Worm (Caenorhabditis elegans): ENCODE data around the gene ZC449.2.

DNA sequence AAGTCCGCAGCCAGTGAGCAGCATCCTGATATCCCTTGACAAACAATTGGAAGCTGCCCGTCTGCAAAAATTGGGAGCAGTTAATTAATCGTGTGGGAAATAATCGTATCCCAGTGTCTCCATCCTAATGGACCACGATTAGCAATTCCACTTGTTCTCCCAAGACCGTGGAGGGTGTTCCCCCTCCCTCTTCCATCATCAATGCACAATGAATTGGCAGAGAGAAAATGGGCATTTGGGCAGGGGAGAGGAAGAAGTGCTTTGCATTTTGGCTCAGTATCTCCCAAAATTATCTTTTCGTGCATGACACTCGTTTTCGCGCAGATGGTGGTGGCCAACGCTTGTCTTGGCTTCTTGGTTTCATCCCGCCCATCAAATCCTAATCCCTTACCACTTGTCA is 43.0 kb upstream of the ZC449.2 start:
- no peak for TF ChIP-seq elt-3 (tag; optimal IDR thresholded peaks at IDR 0.05)
- TF ChIP-seq nhr-12 (tag; optimal IDR thresholded peaks at IDR 0.05) = no peak
- TF ChIP-seq ceh-9 (tag; optimal IDR thresholded peaks at IDR 0.05) = no peak
- no peak for TF ChIP-seq mml-1 (tag; optimal IDR thresholded peaks at IDR 0.05)
- TF ChIP-seq snpc-4 (tag; optimal IDR thresholded peaks at IDR 0.05) = no peak
- no peak for TF ChIP-seq nhr-25 (tag; optimal IDR thresholded peaks at IDR 0.05)
- TF ChIP-seq R02D3.7 (tag; optimal IDR thresholded peaks at IDR 0.05) = no peak
- TF ChIP-seq elt-2 (tag; optimal IDR thresholded peaks at IDR 0.05) = no peak
- no peak for TF ChIP-seq nhr-11 (tag; optimal IDR thresholded peaks at IDR 0.05)
- no peak for TF ChIP-seq nhr-28 (tag; optimal IDR thresholded peaks at IDR 0.05)
- no peak for TF ChIP-seq nhr-23 (tag; optimal IDR thresholded peaks at IDR 0.05)
- TF ChIP-seq ZK546.5 (tag; optimal IDR thresholded peaks at IDR 0.05) = no peak
- TF ChIP-seq daf-12 (tag; optimal IDR thresholded peaks at IDR 0.05) = no peak
- no peak for TF ChIP-seq lin-15B (tag; optimal IDR thresholded peaks at IDR 0.05)

All from whole organism, L3 larva.